Fruit fly (Drosophila melanogaster) whole organism, embryonic: ENCODE data around the gene CG10862.

ENCODE experiments used
- Adf1 ChIP-seq: fragments of 200-800 bp; sonication (Bioruptor generic); IDR thresholded peaks from 2 replicates; pipeline ENCODE4 v1.3.6; 2022; ENCODE audit warnings: missing biosample characterization, missing genetic modification characterization
- Bgb ChIP-seq: fragments of 200-800 bp; sonication (Bioruptor generic); IDR thresholded peaks from 2 replicates; pipeline ENCODE4 v1.3.6; 2022; ENCODE audit warnings: missing biosample characterization, missing genetic modification characterization; ENCODE audit not compliant: partially characterized antibody
- Blimp-1 ChIP-seq: fragments of 200-800 bp; sonication (Bioruptor generic); optimal IDR thresholded peaks from 3 replicates; lab custom pipeline; 2018; ENCODE audit warnings: missing biosample characterization, missing genetic modification characterization, mild to moderate bottlenecking, moderate library complexity, missing genetic modification reagents
- CG10147 ChIP-seq: fragments of 200-800 bp; sonication (Bioruptor generic); optimal IDR thresholded peaks from 2 replicates; lab custom pipeline; 2019; ENCODE audit warnings: missing biosample characterization, mild to moderate bottlenecking, missing genetic modification characterization, moderate library complexity
- CG10462 ChIP-seq: fragments of 200-800 bp; sonication (Bioruptor generic); optimal IDR thresholded peaks from 2 replicates; lab custom pipeline; 2016; ENCODE audit warnings: missing biosample characterization, missing genetic modification characterization
- CG13287 ChIP-seq: fragments of 200-800 bp; sonication (Bioruptor generic); IDR thresholded peaks from 2 replicates; pipeline ENCODE4 v1.3.6; 2022; ENCODE audit warnings: missing biosample characterization, missing genetic modification characterization; ENCODE audit not compliant: partially characterized antibody
- CG14965 ChIP-seq: fragments of 200-800 bp; sonication (Bioruptor generic); optimal IDR thresholded peaks from 2 replicates; lab custom pipeline; 2016; ENCODE audit warnings: missing biosample characterization, missing genetic modification characterization, borderline replicate concordance
- CG15011 ChIP-seq: fragments of 200-800 bp; sonication (Bioruptor generic); optimal IDR thresholded peaks from 3 replicates; lab custom pipeline; 2018; ENCODE audit warnings: missing biosample characterization, mild to moderate bottlenecking, missing genetic modification characterization
- CG16815 ChIP-seq: fragments of 200-800 bp; sonication (Bioruptor generic); optimal IDR thresholded peaks from 3 replicates; lab custom pipeline; 2017; ENCODE audit warnings: missing biosample characterization, mild to moderate bottlenecking, missing genetic modification characterization
- CG17359 ChIP-seq: fragments of 200-800 bp; sonication (Bioruptor generic); optimal IDR thresholded peaks from 3 replicates; lab custom pipeline; 2018; ENCODE audit warnings: missing biosample characterization, mild to moderate bottlenecking, missing genetic modification characterization, moderate library complexity
- CG17802 ChIP-seq: fragments of 200-800 bp; sonication (Bioruptor generic); optimal IDR thresholded peaks from 2 replicates; lab custom pipeline; 2018; ENCODE audit warnings: missing biosample characterization, mild to moderate bottlenecking, missing genetic modification characterization, moderate library complexity
- CG18011 ChIP-seq: fragments of 200-800 bp; sonication (Bioruptor generic); optimal IDR thresholded peaks from 2 replicates; lab custom pipeline; 2017; ENCODE audit warnings: missing biosample characterization, missing genetic modification characterization, mild to moderate bottlenecking, moderate library complexity, missing genotype
- CG1832 ChIP-seq: fragments of 200-800 bp; sonication (Bioruptor generic); optimal IDR thresholded peaks from 2 replicates; lab custom pipeline; 2017; ENCODE audit warnings: missing biosample characterization, mild to moderate bottlenecking, missing genetic modification characterization, inconsistent platforms
- CG18619 ChIP-seq: fragments of 200-800 bp; sonication (Bioruptor generic); optimal IDR thresholded peaks from 3 replicates; lab custom pipeline; 2017; ENCODE audit warnings: missing biosample characterization, mild to moderate bottlenecking, missing genetic modification characterization
- CG2129 ChIP-seq: fragments of 200-800 bp; sonication (Bioruptor generic); IDR thresholded peaks from 2 replicates; pipeline ENCODE4 v1.3.6; 2022; ENCODE audit warnings: missing biosample characterization, missing genetic modification characterization; ENCODE audit not compliant: partially characterized antibody
- CG43689 ChIP-seq: fragments of 200-800 bp; sonication (Bioruptor generic); IDR thresholded peaks from 2 replicates; pipeline ENCODE4 v1.3.6; 2022; ENCODE audit warnings: missing biosample characterization, missing genetic modification characterization
- CG6791 ChIP-seq: fragments of 200-800 bp; sonication (Bioruptor generic); IDR thresholded peaks from 3 replicates; pipeline ENCODE4 v1.3.6; 2022; ENCODE audit warnings: missing biosample characterization, missing genetic modification characterization; ENCODE audit not compliant: partially characterized antibody
- CG8281 ChIP-seq: fragments of 200-800 bp; sonication (Bioruptor generic); optimal IDR thresholded peaks from 2 replicates; lab custom pipeline; 2018; ENCODE audit warnings: missing biosample characterization, mild to moderate bottlenecking, missing genetic modification characterization, moderate library complexity
- CG8359 ChIP-seq: fragments of 200-800 bp; sonication (Bioruptor generic); optimal IDR thresholded peaks from 2 replicates; lab custom pipeline; 2017; ENCODE audit warnings: missing biosample characterization, mild to moderate bottlenecking, missing genetic modification characterization, borderline replicate concordance
- CG8478 ChIP-seq: fragments of >200 bp; optimal IDR thresholded peaks from 2 replicates; lab custom pipeline; 2018
- CG9215 ChIP-seq: fragments of 200-800 bp; sonication (Bioruptor generic); IDR thresholded peaks from 2 replicates; pipeline ENCODE4 v1.3.6; 2022; ENCODE audit warnings: missing biosample characterization, missing genetic modification characterization
- CTCF ChIP-seq: fragments of 200-800 bp; sonication (Bioruptor generic); optimal IDR thresholded peaks from 2 replicates; lab custom pipeline; 2017; ENCODE audit warnings: missing biosample characterization, mild to moderate bottlenecking, missing genetic modification characterization, moderate library complexity
- Chrac-16 ChIP-seq: fragments of 200-800 bp; sonication (Bioruptor generic); optimal IDR thresholded peaks from 3 replicates; lab custom pipeline; 2016; ENCODE audit warnings: missing biosample characterization, missing genetic modification characterization
- ERR ChIP-seq: fragments of 200-800 bp; sonication (Bioruptor generic); optimal IDR thresholded peaks from 2 replicates; lab custom pipeline; 2016; ENCODE audit warnings: missing biosample characterization, missing genetic modification characterization
- Fer2 ChIP-seq: fragments of 200-800 bp; sonication (Bioruptor generic); optimal IDR thresholded peaks from 2 replicates; lab custom pipeline; 2018; ENCODE audit warnings: missing biosample characterization, mild to moderate bottlenecking, missing genetic modification characterization, moderate library complexity
- Hr78 ChIP-seq, 2 experiments: fragments of 200-800 bp in 1 of 2; fragments of >200 bp in 1 of 2; sonication (Bioruptor generic) in 1 of 2; optimal IDR thresholded peaks; 2 replicates each; lab custom pipeline; 2017 to 2019; ENCODE audit warnings: missing biosample characterization in 2 of 2, missing genetic modification characterization in 2 of 2, mild to moderate bottlenecking in 1 of 2, moderate library complexity in 1 of 2
- Nf-YC ChIP-seq: fragments of 200-800 bp; optimal IDR thresholded peaks from 3 replicates; lab custom pipeline; 2019; ENCODE audit warnings: missing biosample characterization, mild to moderate bottlenecking, missing genetic modification characterization, moderate library complexity
- Oaz ChIP-seq: fragments of 200-800 bp; sonication (Bioruptor generic); IDR thresholded peaks from 2 replicates; pipeline ENCODE4 v1.3.6; 2022; ENCODE audit warnings: missing biosample characterization, missing genetic modification characterization
- Ptx1 ChIP-seq: fragments of 200-800 bp; sonication (Bioruptor generic); IDR thresholded peaks from 2 replicates; pipeline ENCODE4 v1.3.6; 2022; ENCODE audit warnings: missing biosample characterization, missing genetic modification characterization
- Rx ChIP-seq: fragments of 200-800 bp; sonication (Bioruptor generic); IDR thresholded peaks from 2 replicates; pipeline ENCODE4 v1.3.6; 2022; ENCODE audit warnings: missing biosample characterization, missing genetic modification characterization
- Trl ChIP-seq, 3 experiments: fragments of >200 bp in 2 of 3; fragments of 200-800 bp in 1 of 3; sonication (Bioruptor generic) in 1 of 3; optimal IDR thresholded peaks; 2 replicates in 1 of 3; 3 replicates in 2 of 3; lab custom pipeline; 2016 to 2017; ENCODE audit warnings: missing biosample characterization in 1 of 3, missing genetic modification characterization in 1 of 3
- Vsx1 ChIP-seq: fragments of 200-800 bp; sonication (Bioruptor generic); optimal IDR thresholded peaks from 2 replicates; lab custom pipeline; 2017; ENCODE audit warnings: missing biosample characterization, mild to moderate bottlenecking, missing genetic modification characterization, missing genetic modification reagents
- ci ChIP-seq: fragments of 200-800 bp; sonication (Bioruptor generic); IDR thresholded peaks from 3 replicates; pipeline ENCODE4 v1.3.6; 2022; ENCODE audit warnings: missing biosample characterization, missing genetic modification characterization
- crp ChIP-seq, 2 experiments: fragments of 200-800 bp; sonication (Bioruptor generic); optimal IDR thresholded peaks; 2 replicates in 1 of 2; 3 replicates in 1 of 2; lab custom pipeline; 2017; ENCODE audit warnings: missing biosample characterization in 2 of 2, missing genetic modification characterization in 2 of 2, mild to moderate bottlenecking in 1 of 2, moderate library complexity in 1 of 2
- gcm ChIP-seq: fragments of 200-800 bp; sonication (Bioruptor generic); optimal IDR thresholded peaks from 2 replicates; lab custom pipeline; 2019; ENCODE audit warnings: missing biosample characterization, mild to moderate bottlenecking, missing genetic modification characterization, moderate library complexity
- gfzf ChIP-seq: fragments of 200-800 bp; sonication (Bioruptor generic); optimal IDR thresholded peaks from 2 replicates; lab custom pipeline; 2016; ENCODE audit warnings: missing biosample characterization, mild to moderate bottlenecking, missing genetic modification characterization, moderate library complexity
- insv ChIP-seq, 2 experiments: fragments of 200-800 bp; sonication (Bioruptor generic); optimal IDR thresholded peaks; 3 replicates each; lab custom pipeline; 2016 to 2018; ENCODE audit warnings: missing biosample characterization in 2 of 2, missing genetic modification characterization in 2 of 2
- inv ChIP-seq: fragments of 200-800 bp; sonication (Bioruptor generic); IDR thresholded peaks from 2 replicates; pipeline ENCODE4 v1.3.6; 2022; ENCODE audit warnings: missing biosample characterization, missing genetic modification characterization; ENCODE audit not compliant: partially characterized antibody
- kay ChIP-seq: fragments of 200-800 bp; sonication (Bioruptor generic); optimal IDR thresholded peaks from 2 replicates; lab custom pipeline; 2016; ENCODE audit warnings: missing biosample characterization, missing genetic modification characterization
- nom ChIP-seq: fragments of 200-800 bp; sonication (Bioruptor generic); optimal IDR thresholded peaks from 2 replicates; lab custom pipeline; 2017; ENCODE audit warnings: missing biosample characterization, missing genetic modification characterization, mild to moderate bottlenecking, moderate library complexity, missing genetic modification reagents
- p53 ChIP-seq: fragments of 200-800 bp; sonication (Bioruptor generic); optimal IDR thresholded peaks from 2 replicates; lab custom pipeline; 2016; ENCODE audit warnings: missing biosample characterization, missing genetic modification characterization
- ranshi ChIP-seq: fragments of 200-800 bp; sonication (Bioruptor generic); IDR thresholded peaks from 2 replicates; pipeline ENCODE4 v1.3.6; 2022; ENCODE audit warnings: missing biosample characterization, missing genetic modification characterization
- row ChIP-seq: fragments of 200-800 bp; sonication (Bioruptor generic); IDR thresholded peaks from 3 replicates; pipeline ENCODE4 v1.3.6; 2022; ENCODE audit warnings: missing biosample characterization, missing genetic modification characterization
- so ChIP-seq: fragments of 200-800 bp; sonication (Bioruptor generic); IDR thresholded peaks from 3 replicates; pipeline ENCODE4 v1.3.6; 2022; ENCODE audit warnings: missing biosample characterization, missing genetic modification characterization
- sob ChIP-seq: fragments of 200-800 bp; sonication (Bioruptor generic); IDR thresholded peaks from 2 replicates; pipeline ENCODE4 v1.3.6; 2022; ENCODE audit warnings: missing biosample characterization, missing genetic modification characterization
- vnd ChIP-seq: fragments of 200-800 bp; sonication (Bioruptor generic); IDR thresholded peaks from 3 replicates; pipeline ENCODE4 v1.3.6; 2022; ENCODE audit warnings: missing biosample characterization, missing genetic modification characterization; ENCODE audit not compliant: partially characterized antibody
- vvl ChIP-seq: fragments of 200-800 bp; sonication (Bioruptor generic); IDR thresholded peaks from 2 replicates; pipeline ENCODE4 v1.3.6; 2022; ENCODE audit warnings: missing biosample characterization, missing genetic modification characterization

CG10862 gene

DNA sequence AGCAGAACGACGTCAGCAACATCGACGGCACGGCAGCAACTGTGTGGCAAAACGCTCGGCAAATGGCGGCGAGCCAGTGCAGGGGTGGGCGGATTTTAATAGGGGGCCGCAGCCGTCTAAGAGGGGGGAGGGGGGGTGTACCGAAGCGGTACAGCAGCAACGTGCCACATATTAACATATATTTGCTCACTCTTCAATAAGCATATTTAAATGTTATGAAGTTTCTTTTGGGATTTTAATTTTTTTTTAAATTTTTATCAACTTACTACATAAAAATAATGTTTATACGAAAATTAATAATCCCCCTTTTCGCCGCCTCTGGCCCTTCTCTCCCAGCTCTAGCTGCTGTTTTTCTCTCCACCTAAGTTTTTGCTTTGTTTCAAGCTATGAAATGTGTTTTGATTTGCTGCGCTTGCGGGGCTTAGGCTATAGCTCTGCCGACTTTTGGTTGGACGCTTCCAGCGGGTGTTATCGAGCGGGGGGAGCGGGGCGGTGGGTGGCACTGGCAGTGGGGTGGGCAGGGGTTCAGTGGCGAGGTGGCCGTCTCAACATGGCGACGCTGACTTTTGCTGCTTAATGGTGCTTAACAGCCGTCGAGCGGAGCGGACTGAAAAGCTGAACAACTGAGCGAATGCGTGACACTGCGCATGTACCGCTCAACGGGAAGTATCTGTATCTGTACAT is 21.9 kb downstream of the CG10862 start (continued):
- TF ChIP-seq gfzf (no peak), kay (GFP tag; lab: Kevin White, UChicago) (peak; percentile 38), CG18011 (GFP tag; lab: Kevin White, UChicago) (peak; percentile 65), Oaz (GFP tag; lab: Robert Waterston, UW) (peak; percentile 88), CG17359 (tag; lab: Kevin White, UChicago) (peak; percentile 78), CG10462 (GFP tag; lab: Kevin White, UChicago) (peak; percentile 70), Chrac-16 (GFP tag; lab: Kevin White, UChicago) (peak; percentile 79), inv (no peak), CG9215 (GFP tag; lab: Robert Waterston, UW) (peak; percentile 92), ERR (GFP tag; lab: Kevin White, UChicago) (no peak), CG1832 (GFP tag; lab: Kevin White, UChicago) (peak; percentile 9), CG14965 (GFP tag; lab: Kevin White, UChicago) (no peak), gcm (GFP tag; lab: Kevin White, UChicago) (peak; percentile 53), Rx (GFP tag; lab: Robert Waterston, UW) (peak; percentile 80), Ptx1 (GFP tag; lab: Robert Waterston, UW) (peak; percentile 93), CG17802 (tag; lab: Kevin White, UChicago) (no peak), so (GFP tag; lab: Robert Waterston, UW) (peak; percentile 92), CG18619 (peak; percentile 93), Adf1 (GFP tag; lab: Robert Waterston, UW) (peak; percentile 86), CG16815 (GFP tag; lab: Kevin White, UChicago) (peak; percentile 80), CG8281 (tag; lab: Kevin White, UChicago) (peak; percentile 68)

DNA sequence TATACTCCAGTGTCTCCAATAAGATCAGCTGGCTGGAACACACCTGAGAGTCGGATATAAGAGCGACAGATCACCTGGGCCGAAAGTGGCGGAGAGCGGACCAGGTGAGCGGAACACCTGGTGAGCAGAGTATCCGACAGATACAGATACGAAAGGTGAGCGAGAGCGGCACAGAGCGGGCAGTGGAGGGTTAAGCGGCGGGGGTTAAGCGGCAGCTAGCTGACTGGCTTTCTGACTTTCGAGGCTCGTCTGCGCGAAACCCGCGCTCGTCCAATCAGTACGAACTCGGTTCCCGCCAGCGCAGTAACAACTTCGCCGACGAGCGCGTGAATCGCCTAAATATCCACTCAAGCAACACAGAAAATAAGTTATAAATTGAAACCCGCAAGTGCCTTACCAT is 28.5 kb downstream of the CG10862 start, which contains the start of gene dar1:
dar1 (plus strand) TSS at position 284 of the 400 bp plus-strand sequence.
- TF ChIP-seq Blimp-1 (GFP tag; lab: Kevin White, UChicago) (no peak), Vsx1 (GFP tag; lab: Kevin White, UChicago) (no peak), CG13287 (GFP tag; lab: Robert Waterston, UW) (peak; percentile 53; the same call in 1 of the 2 replicates), nom (GFP tag; lab: Kevin White, UChicago) (peak; percentile 33), CG15011 (GFP tag; lab: Kevin White, UChicago) (no peak), insv (GFP tag; optimal IDR thresholded peaks at IDR 0.05; lab: Kevin White, UChicago) (peak in 1 of 2 experiments; percentile 88), sob (peak; percentile 35; the same call in 1 of the 2 replicates), CG10462 (GFP tag; lab: Kevin White, UChicago) (no peak), CG8359 (no peak), row (GFP tag; lab: Robert Waterston, UW) (no peak), CG43689 (GFP tag; lab: Robert Waterston, UW) (0 out of 2 replicates have a peak, but pooled peaks have one; percentile 13), vnd (0 out of 3 replicates have a peak, but pooled peaks have one; percentile 21), crp (GFP tag; optimal IDR thresholded peaks at IDR 0.05; lab: Kevin White, UChicago) (peak in 1 of 2 experiments; percentile 42), CG2129 (GFP tag; lab: Robert Waterston, UW) (peak; percentile 44; the same call in 1 of the 2 replicates), Bgb (GFP tag; lab: Robert Waterston, UW) (peak; percentile 32; the same call in 1 of the 2 replicates), Trl (optimal IDR thresholded peaks at IDR 0.05; lab: Kevin White, UChicago) (peak; percentile 81 to 93), Trl (GFP tag; optimal IDR thresholded peaks at IDR 0.05; lab: Kevin White, UChicago) (peak; percentile 8), Nf-YC (tag; lab: Kevin White, UChicago) (peak; percentile 96), CG6791 (peak; percentile 40; the same call in 1 of the 3 replicates), Fer2 (tag; lab: Kevin White, UChicago) (no peak), vvl (GFP tag; lab: Robert Waterston, UW) (peak; percentile 49; the same call in 1 of the 2 replicates), ranshi (GFP tag; lab: Robert Waterston, UW) (no peak), CG10147 (no peak), ci (peak; percentile 44; the same call in 1 of the 3 replicates), p53 (no peak), Hr78 (GFP tag; optimal IDR thresholded peaks at IDR 0.05; lab: Kevin White, UChicago) (peak in 1 of 2 experiments; percentile 40), CG8478 (lab: Kevin White, UChicago) (no peak), CTCF (GFP tag; lab: Kevin White, UChicago) (peak; percentile 6)
